Fruit fly (Drosophila melanogaster) whole organism, wandering third instar larva: ENCODE data around the gene CG11905.

Experiments used
- CG9705 ChIP-seq: fragments of 200-800 bp; sonication (Bioruptor generic); optimal IDR thresholded peaks from 2 replicates; lab custom pipeline; 2018; ENCODE audit warnings: missing biosample characterization, mild to moderate bottlenecking, missing genetic modification characterization
- GATAd ChIP-seq: sonication (Bioruptor generic); optimal IDR thresholded peaks from 2 replicates; lab custom pipeline; 2016; ENCODE audit warnings: missing biosample characterization, missing genetic modification characterization
- HLH106 ChIP-seq: fragments of 200-800 bp; optimal IDR thresholded peaks from 3 replicates; lab custom pipeline; 2019; ENCODE audit warnings: missing biosample characterization, mild to moderate bottlenecking, missing genetic modification characterization, moderate library complexity
- Hnf4 ChIP-seq: fragments of 200-800 bp; sonication (Bioruptor generic); optimal IDR thresholded peaks from 2 replicates; lab custom pipeline; 2016; ENCODE audit warnings: missing biosample characterization, mild to moderate bottlenecking, missing genetic modification characterization
- Hr83 ChIP-seq: fragments of 200-300 bp; sonication (Bioruptor generic); optimal IDR thresholded peaks from 2 replicates; lab custom pipeline; 2016; ENCODE audit warnings: missing biosample characterization, mild to moderate bottlenecking, missing genetic modification characterization, moderate library complexity; ENCODE audit not compliant: poor library complexity, severe bottlenecking
- Mio ChIP-seq: sonication (Bioruptor generic); optimal IDR thresholded peaks from 2 replicates; lab custom pipeline; 2016; ENCODE audit warnings: missing biosample characterization, missing genetic modification characterization
- N ChIP-seq: fragments of >200 bp; optimal IDR thresholded peaks from 2 replicates; lab custom pipeline; 2018; ENCODE audit warnings: missing biosample characterization, missing external identifiers, missing genetic modification characterization
- OdsH ChIP-seq: fragments of 200-800 bp; sonication (Bioruptor generic); optimal IDR thresholded peaks from 2 replicates; lab custom pipeline; 2016; ENCODE audit warnings: missing biosample characterization, mild to moderate bottlenecking, missing genetic modification characterization
- Rel ChIP-seq, 2 experiments: fragments of 200-800 bp; sonication (Bioruptor generic) in 1 of 2; optimal IDR thresholded peaks; 2 replicates in 1 of 2; 3 replicates in 1 of 2; lab custom pipeline; 2016 to 2019; ENCODE audit warnings: mild to moderate bottlenecking in 2 of 2, missing biosample characterization in 2 of 2, missing genetic modification characterization in 2 of 2, moderate library complexity in 1 of 2
- Sp1 ChIP-seq: fragments of 200-800 bp; sonication (Bioruptor generic); optimal IDR thresholded peaks from 3 replicates; lab custom pipeline; 2019; ENCODE audit warnings: missing biosample characterization, mild to moderate bottlenecking, missing genetic modification characterization, moderate library complexity
- Vsx2 ChIP-seq: fragments of 200-300, 225-300 bp; sonication (Bioruptor generic); optimal IDR thresholded peaks from 2 replicates; lab custom pipeline; 2018; ENCODE audit warnings: missing biosample characterization, missing genetic modification characterization; ENCODE audit not compliant: partially characterized antibody
- br ChIP-seq: fragments of 200-800 bp; sonication (Bioruptor generic); optimal IDR thresholded peaks from 2 replicates; lab custom pipeline; 2016; ENCODE audit warnings: missing biosample characterization, missing genetic modification characterization
- dl ChIP-seq, 2 experiments: fragments of 175-275, 200-275 bp in 1 of 2; fragments of 200-275 bp in 1 of 2; sonication (Bioruptor generic); optimal IDR thresholded peaks; lab custom pipeline; 2018; ENCODE audit warnings: mild to moderate bottlenecking in 2 of 2, missing biosample characterization in 2 of 2, missing genetic modification characterization in 2 of 2, moderate library complexity in 2 of 2; ENCODE audit not compliant: partially characterized antibody in 2 of 2, insufficient read depth in 1 of 2
- dmrt93B ChIP-seq: fragments of 200-800 bp; sonication (Bioruptor generic); optimal IDR thresholded peaks from 2 replicates; lab custom pipeline; 2018; ENCODE audit warnings: missing biosample characterization, mild to moderate bottlenecking, missing genetic modification characterization
- ey ChIP-seq: fragments of 200-800 bp; sonication (Bioruptor generic); optimal IDR thresholded peaks from 2 replicates; lab custom pipeline; 2016; ENCODE audit warnings: missing biosample characterization, missing genetic modification characterization
- foxo ChIP-seq, 2 experiments: fragments of 200-800 bp; sonication (Bioruptor generic); optimal IDR thresholded peaks; 2 replicates in 1 of 2; 3 replicates in 1 of 2; lab custom pipeline; 2016 to 2017; ENCODE audit warnings: missing biosample characterization in 2 of 2, missing genetic modification characterization in 2 of 2
- fru ChIP-seq: fragments of 200-800 bp; sonication (Bioruptor generic); optimal IDR thresholded peaks from 3 replicates; lab custom pipeline; 2016; ENCODE audit warnings: missing biosample characterization, mild to moderate bottlenecking, missing genetic modification characterization
- h ChIP-seq: fragments of 200-800 bp; sonication (Bioruptor generic); optimal IDR thresholded peaks from 3 replicates; lab custom pipeline; 2016; ENCODE audit warnings: missing biosample characterization, mild to moderate bottlenecking, missing genetic modification characterization
- jim ChIP-seq: fragments of 175-275, 200-325 bp; sonication (Bioruptor generic); optimal IDR thresholded peaks from 2 replicates; lab custom pipeline; 2016; ENCODE audit warnings: missing biosample characterization, mild to moderate bottlenecking, missing genetic modification characterization
- psq ChIP-seq: fragments of 200-800 bp; sonication (Bioruptor generic); optimal IDR thresholded peaks from 3 replicates; lab custom pipeline; 2017; ENCODE audit warnings: missing biosample characterization, mild to moderate bottlenecking, missing genetic modification characterization, moderate library complexity
- rgr ChIP-seq: fragments of 200-800 bp; sonication (Bioruptor generic); optimal IDR thresholded peaks from 3 replicates; lab custom pipeline; 2016; ENCODE audit warnings: missing biosample characterization, mild to moderate bottlenecking, missing genetic modification characterization
- sv ChIP-seq: fragments of 200-800 bp; sonication (Bioruptor generic); optimal IDR thresholded peaks from 3 replicates; lab custom pipeline; 2016; ENCODE audit warnings: missing biosample characterization, missing genetic modification characterization
- woc ChIP-seq: sonication (Bioruptor generic); optimal IDR thresholded peaks from 2 replicates; lab custom pipeline; 2016; ENCODE audit warnings: missing biosample characterization, mild to moderate bottlenecking, missing genetic modification characterization

CG11905 gene

DNA sequence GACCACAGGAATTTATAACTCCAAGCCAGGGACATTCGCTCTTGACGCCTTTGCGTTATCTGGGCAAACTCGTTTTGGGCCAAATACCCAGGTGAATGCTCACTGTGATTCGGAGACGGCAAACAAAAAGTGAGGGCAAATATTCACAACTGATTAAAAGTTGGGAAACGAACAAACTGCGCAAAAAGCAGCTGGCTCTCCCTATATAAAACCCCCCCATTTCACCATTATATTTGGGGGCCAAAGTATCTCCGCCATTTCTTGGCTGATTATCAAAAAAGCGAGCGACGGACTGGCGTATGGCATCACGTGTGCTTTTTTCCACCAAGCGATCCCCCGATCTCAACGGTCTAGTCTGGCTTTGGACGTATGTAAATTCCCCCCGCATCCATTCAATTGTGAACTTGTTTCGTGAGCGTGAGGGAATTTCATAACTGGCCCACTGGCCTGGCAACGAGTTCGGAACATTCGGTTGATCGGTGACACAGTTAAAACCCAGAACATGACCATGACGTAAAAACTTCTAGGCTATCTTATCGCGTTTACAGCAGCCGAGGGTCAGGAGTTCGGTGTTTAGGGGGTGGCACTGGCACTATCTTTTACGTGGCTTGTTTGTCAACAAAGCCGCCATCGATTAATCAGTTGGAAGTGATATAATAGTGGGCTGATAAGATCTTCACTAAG, 23.2 kb upstream of the CG11905 start:
- TF ChIP-seq Rel (GFP tag; optimal IDR thresholded peaks at IDR 0.05; lab: Kevin White, UChicago) (no peak), Rel (tag; optimal IDR thresholded peaks at IDR 0.05; lab: Kevin White, UChicago) (peak; percentile 98), HLH106 (no peak)
- TF ChIP-seq, all 38 proteins: peak for 1

DNA sequence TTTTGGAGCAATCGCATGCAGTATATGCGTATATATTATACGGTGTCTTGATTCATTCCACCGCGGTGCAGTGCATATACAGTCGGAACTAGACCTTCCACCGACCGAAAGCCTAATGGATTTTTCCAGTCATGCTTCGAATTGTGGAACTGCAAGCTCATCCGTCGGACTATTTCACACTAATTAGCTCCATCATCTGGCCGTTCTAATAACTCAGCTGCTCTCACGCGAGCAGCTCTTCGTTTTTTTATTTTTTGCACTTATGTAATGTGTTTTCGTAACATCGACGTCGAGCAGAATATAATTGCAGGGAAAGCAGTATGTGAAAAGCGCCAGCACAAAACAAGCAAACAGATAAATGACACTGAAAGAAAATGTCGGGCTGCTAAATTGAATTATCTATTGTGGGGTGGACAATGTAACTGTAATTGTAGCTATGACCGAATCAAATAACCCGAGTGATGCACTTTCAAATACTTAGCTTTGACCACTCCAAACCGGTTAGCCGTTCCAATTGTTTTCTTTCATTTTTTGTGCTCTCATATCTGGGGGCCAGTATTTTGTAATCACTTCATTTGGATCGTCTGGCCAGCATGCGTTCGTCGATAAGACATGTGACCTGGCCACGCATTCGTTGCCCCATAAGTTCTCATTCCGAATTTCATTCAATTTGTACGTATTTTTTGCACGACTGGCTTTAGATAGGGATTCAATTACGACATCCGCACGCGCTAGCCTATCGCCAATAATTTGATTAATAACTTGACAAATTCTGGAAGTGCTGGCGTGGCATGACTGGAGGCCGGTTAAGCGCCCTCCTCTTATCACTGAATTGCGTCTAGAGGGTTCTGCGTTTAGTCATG, 22.4 kb upstream of the CG11905 start, which contains the start of gene Cpr73D:
Gene Cpr73D, minus strand, starts transcription at position 156 of the 863 bp plus-strand sequence.
- peak; percentile 52 for TF ChIP-seq h
- TF ChIP-seq N (GFP tag; lab: Kevin White, UChicago), result no peak
- TF ChIP-seq GATAd (GFP tag; lab: Kevin White, UChicago), result no peak
- no peak for TF ChIP-seq Mio (GFP tag; lab: Kevin White, UChicago)

DNA sequence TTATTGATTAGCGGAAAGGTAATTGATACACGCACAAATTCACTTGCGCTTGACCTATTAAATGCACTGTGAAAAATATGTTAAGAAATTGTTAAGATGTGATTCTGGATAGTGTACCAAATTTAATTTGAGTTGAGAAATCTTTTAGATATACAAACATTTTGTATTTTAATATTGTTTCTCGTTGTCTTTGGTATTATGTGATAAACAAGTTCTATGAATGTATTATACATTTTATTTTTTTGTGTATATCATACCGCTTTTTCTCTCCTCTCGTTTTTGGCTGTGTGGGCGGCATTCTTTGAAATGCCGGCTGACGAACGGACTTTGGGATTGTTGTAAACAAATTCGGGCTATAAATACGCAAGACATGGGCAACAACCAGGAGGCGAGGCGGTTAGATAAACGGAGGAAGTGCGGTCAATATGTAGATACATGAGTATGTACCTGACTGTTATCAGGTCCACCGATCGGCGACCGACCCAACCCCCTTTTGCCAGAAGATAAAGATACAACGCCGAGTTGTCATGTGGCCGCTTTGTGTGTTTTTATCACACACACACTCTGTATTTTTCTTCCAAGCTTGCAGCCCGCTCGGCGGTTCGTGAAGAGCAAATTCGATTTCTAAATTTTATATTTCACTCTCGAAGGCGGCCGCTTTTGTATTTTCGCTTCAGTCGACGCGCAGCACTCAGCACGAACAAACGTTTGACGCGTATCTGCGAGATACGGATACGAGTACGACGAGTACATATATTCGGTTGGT, 21.6 kb upstream of the CG11905 start:
- TF ChIP-seq OdsH (GFP tag; lab: Kevin White, UChicago) (peak; percentile 28), foxo (GFP tag; optimal IDR thresholded peaks at IDR 0.05; lab: Kevin White, UChicago) (peak in 1 of 2 experiments; percentile 43), HLH106 (peak; percentile 26), fru (GFP tag; lab: Kevin White, UChicago) (peak; percentile 10), psq (GFP tag; lab: Kevin White, UChicago) (peak; percentile 3), ey (GFP tag; lab: Kevin White, UChicago) (peak; percentile 27), sv (GFP tag; lab: Kevin White, UChicago) (peak; percentile 33), jim (GFP tag; lab: Kevin White, UChicago) (no peak), br (GFP tag; lab: Kevin White, UChicago) (no peak), h (peak; percentile 37), Hnf4 (GFP tag; lab: Kevin White, UChicago) (no peak), Vsx2 (GFP tag; lab: Kevin White, UChicago) (peak; percentile 56), dl (GFP tag; optimal IDR thresholded peaks at IDR 0.05; lab: Kevin White, UChicago; ENCODE audit: insufficient read depth in 1 of 2, partially characterized antibody in 2 of 2) (peak in 1 of 2 experiments; percentile 32), Rel (GFP tag; optimal IDR thresholded peaks at IDR 0.05; lab: Kevin White, UChicago) (no peak), Rel (tag; optimal IDR thresholded peaks at IDR 0.05; lab: Kevin White, UChicago) (peak; percentile 68), rgr (peak; percentile 31), woc (GFP tag; lab: Kevin White, UChicago) (peak; percentile 18), Sp1 (GFP tag; lab: Kevin White, UChicago) (no peak), Hr83 (GFP tag; lab: Kevin White, UChicago) (peak; percentile 21)

DNA sequence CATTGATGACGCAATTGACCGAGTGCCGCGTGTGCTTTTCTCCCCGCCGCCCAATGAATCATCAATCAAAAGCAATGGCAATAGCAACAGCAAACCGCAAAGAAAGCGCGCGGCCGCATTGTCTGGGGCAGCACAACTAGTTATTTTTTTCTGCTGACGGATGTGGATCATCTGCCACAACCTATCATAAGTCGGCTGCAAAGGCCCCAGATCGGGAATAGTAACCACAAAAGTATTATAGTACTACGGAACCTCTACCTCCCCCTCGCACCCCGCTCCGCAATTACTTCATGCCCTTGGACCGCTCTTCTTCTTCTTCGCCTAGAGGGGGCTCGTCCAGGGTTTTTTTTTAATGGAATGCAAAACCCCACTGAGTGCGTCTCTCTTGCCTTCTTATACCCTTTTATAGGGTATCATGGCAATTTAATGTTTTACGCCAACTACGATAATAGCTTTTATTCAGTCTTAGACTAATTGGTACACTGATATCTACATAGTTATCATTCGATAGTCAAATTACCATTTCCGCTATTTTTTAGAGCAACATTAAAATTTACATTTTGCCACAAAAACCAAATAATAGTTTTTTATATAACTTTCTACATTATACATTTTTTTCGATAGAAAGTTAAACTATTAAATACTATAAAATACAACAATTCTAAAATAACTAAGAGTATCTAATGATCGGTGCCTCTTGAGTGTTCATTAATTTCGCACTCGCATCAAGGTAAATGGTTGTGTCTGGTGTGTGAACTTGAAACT, 20.8 kb upstream of the CG11905 start:
- TF ChIP-seq OdsH (GFP tag; lab: Kevin White, UChicago) (no peak), Hnf4 (GFP tag; lab: Kevin White, UChicago) (no peak), fru (GFP tag; lab: Kevin White, UChicago) (peak; percentile 41), woc (GFP tag; lab: Kevin White, UChicago) (no peak), dmrt93B (no peak), CG9705 (GFP tag; lab: Kevin White, UChicago) (no peak), psq (GFP tag; lab: Kevin White, UChicago) (no peak), foxo (GFP tag; optimal IDR thresholded peaks at IDR 0.05; lab: Kevin White, UChicago) (no peak)
